Fruit fly (Drosophila melanogaster) whole organism, embryonic: ENCODE data around the gene CG33511.

ENCODE experiments used
- B-H2 ChIP-seq: fragments of 200-800 bp; sonication (Bioruptor generic); optimal IDR thresholded peaks from 2 replicates; lab custom pipeline; 2018; ENCODE audit warnings: missing biosample characterization, mild to moderate bottlenecking, missing genetic modification characterization
- Blimp-1 ChIP-seq: fragments of 200-800 bp; sonication (Bioruptor generic); optimal IDR thresholded peaks from 3 replicates; lab custom pipeline; 2018; ENCODE audit warnings: missing biosample characterization, missing genetic modification characterization, mild to moderate bottlenecking, moderate library complexity, missing genetic modification reagents
- CG1024 ChIP-seq: fragments of 200-800 bp; sonication (Bioruptor generic); IDR thresholded peaks from 2 replicates; pipeline ENCODE4 v1.3.6; 2022; ENCODE audit warnings: missing biosample characterization, missing genetic modification characterization
- CG10267 ChIP-seq: fragments of 200-800 bp; sonication (Bioruptor generic); optimal IDR thresholded peaks from 2 replicates; lab custom pipeline; 2018; ENCODE audit warnings: missing biosample characterization, mild to moderate bottlenecking, missing genetic modification characterization, moderate library complexity
- CG10979 ChIP-seq: fragments of 200-800 bp; sonication (Bioruptor generic); optimal IDR thresholded peaks from 2 replicates; lab custom pipeline; 2018; ENCODE audit warnings: missing biosample characterization, mild to moderate bottlenecking, missing genetic modification characterization, moderate library complexity
- CG11093 ChIP-seq: fragments of 200-800 bp; sonication (Bioruptor generic); IDR thresholded peaks from 3 replicates; pipeline ENCODE4 v1.3.6; 2022; ENCODE audit warnings: missing biosample characterization, missing genetic modification characterization
- CG11247 ChIP-seq: fragments of 200-800 bp; sonication (Bioruptor generic); IDR thresholded peaks from 2 replicates; pipeline ENCODE4 v1.3.6; 2022; ENCODE audit warnings: missing biosample characterization, missing genetic modification characterization
- CG11398 ChIP-seq: fragments of 200-800 bp; sonication (Bioruptor generic); optimal IDR thresholded peaks from 2 replicates; lab custom pipeline; 2016; ENCODE audit warnings: missing biosample characterization, missing genetic modification characterization
- CG11696 ChIP-seq: fragments of 200-800 bp; sonication (Bioruptor generic); IDR thresholded peaks from 2 replicates; pipeline ENCODE4 v1.3.6; 2022; ENCODE audit warnings: missing biosample characterization, missing genetic modification characterization
- CG1233 ChIP-seq: fragments of 200-800 bp; sonication (Bioruptor generic); optimal IDR thresholded peaks from 4 replicates; lab custom pipeline; 2018; ENCODE audit warnings: missing biosample characterization, mild to moderate bottlenecking, missing genetic modification characterization
- CG12659 ChIP-seq: fragments of 200-800 bp; sonication (Bioruptor generic); optimal IDR thresholded peaks from 3 replicates; lab custom pipeline; 2017; ENCODE audit warnings: mild to moderate bottlenecking, missing biosample characterization, missing genetic modification reagents, missing genetic modification characterization
- CG13775 ChIP-seq: fragments of 200-800 bp; sonication (Bioruptor generic); optimal IDR thresholded peaks from 3 replicates; lab custom pipeline; 2017; ENCODE audit warnings: missing biosample characterization, mild to moderate bottlenecking, missing genetic modification characterization
- CG14667 ChIP-seq: fragments of 200-800 bp; sonication (Bioruptor generic); IDR thresholded peaks from 2 replicates; pipeline ENCODE4 v1.3.6; 2022; ENCODE audit warnings: missing biosample characterization, missing genetic modification characterization
- CG15514 ChIP-seq: fragments of 200-800 bp; sonication (Bioruptor generic); optimal IDR thresholded peaks from 3 replicates; lab custom pipeline; 2017; ENCODE audit warnings: missing biosample characterization, missing genetic modification characterization, mild to moderate bottlenecking, moderate library complexity, missing genetic modification reagents
- CG1792 ChIP-seq: fragments of 200-800 bp; sonication (Bioruptor generic); optimal IDR thresholded peaks from 2 replicates; lab custom pipeline; 2016; ENCODE audit warnings: missing biosample characterization, missing genetic modification characterization
- CG2202 ChIP-seq: fragments of 200-800 bp; sonication (Bioruptor generic); optimal IDR thresholded peaks from 2 replicates; lab custom pipeline; 2018; ENCODE audit warnings: missing biosample characterization, mild to moderate bottlenecking, missing genetic modification characterization
- CG2889 ChIP-seq: fragments of 200-800 bp; sonication (Bioruptor generic); IDR thresholded peaks from 3 replicates; pipeline ENCODE4 v1.3.6; 2022; ENCODE audit warnings: missing biosample characterization, missing genetic modification characterization
- CG3407 ChIP-seq: fragments of 200-800 bp; sonication (Bioruptor generic); optimal IDR thresholded peaks from 2 replicates; lab custom pipeline; 2018; ENCODE audit warnings: missing biosample characterization, mild to moderate bottlenecking, missing genetic modification characterization
- CG4424 ChIP-seq: fragments of 200-800 bp; sonication (Bioruptor generic); optimal IDR thresholded peaks from 3 replicates; lab custom pipeline; 2016; ENCODE audit warnings: missing biosample characterization, missing genetic modification characterization
- CG8359 ChIP-seq: fragments of 200-800 bp; sonication (Bioruptor generic); optimal IDR thresholded peaks from 2 replicates; lab custom pipeline; 2017; ENCODE audit warnings: missing biosample characterization, mild to moderate bottlenecking, missing genetic modification characterization, borderline replicate concordance
- CG8924 ChIP-seq: fragments of 200-800 bp; optimal IDR thresholded peaks from 3 replicates; lab custom pipeline; 2019; ENCODE audit warnings: missing biosample characterization, mild to moderate bottlenecking, missing genetic modification characterization, moderate library complexity
- CG9215 ChIP-seq: fragments of 200-800 bp; sonication (Bioruptor generic); IDR thresholded peaks from 2 replicates; pipeline ENCODE4 v1.3.6; 2022; ENCODE audit warnings: missing biosample characterization, missing genetic modification characterization
- CG9727 ChIP-seq: fragments of 200-800 bp; sonication (Bioruptor generic); optimal IDR thresholded peaks from 3 replicates; lab custom pipeline; 2017; ENCODE audit warnings: missing biosample characterization, mild to moderate bottlenecking, missing genetic modification characterization
- CoRest ChIP-seq: fragments of 200-800 bp; sonication (Bioruptor generic); optimal IDR thresholded peaks from 3 replicates; lab custom pipeline; 2018; ENCODE audit warnings: missing biosample characterization, mild to moderate bottlenecking, missing genetic modification characterization, moderate library complexity
- Dip2 ChIP-seq: fragments of 200-800 bp; sonication (Bioruptor generic); IDR thresholded peaks from 2 replicates; pipeline ENCODE4 v1.3.6; 2022; ENCODE audit warnings: missing biosample characterization, missing genetic modification characterization
- Doc3 ChIP-seq: fragments of 200-800 bp; sonication (Bioruptor generic); IDR thresholded peaks from 3 replicates; pipeline ENCODE4 v1.3.6; 2022; ENCODE audit warnings: missing biosample characterization, missing genetic modification characterization; ENCODE audit not compliant: partially characterized antibody
- ERR ChIP-seq: fragments of 200-800 bp; sonication (Bioruptor generic); optimal IDR thresholded peaks from 2 replicates; lab custom pipeline; 2016; ENCODE audit warnings: missing biosample characterization, missing genetic modification characterization
- Gug ChIP-seq: fragments of 200-800 bp; sonication (Bioruptor generic); IDR thresholded peaks from 4 replicates; pipeline ENCODE4 v1.3.6; 2022; ENCODE audit warnings: missing biosample characterization, missing genetic modification characterization
- Max ChIP-seq: fragments of 200-800 bp; sonication (Bioruptor generic); optimal IDR thresholded peaks from 2 replicates; lab custom pipeline; 2016; ENCODE audit warnings: missing biosample characterization, mild to moderate bottlenecking, missing genetic modification characterization
- NFAT ChIP-seq: fragments of 200-800 bp; sonication (Bioruptor generic); IDR thresholded peaks from 2 replicates; pipeline ENCODE4 v1.3.6; 2022; ENCODE audit warnings: missing biosample characterization, missing genetic modification characterization
- Spps ChIP-seq: fragments of 200-800 bp; sonication (Bioruptor generic); optimal IDR thresholded peaks from 2 replicates; lab custom pipeline; 2018; ENCODE audit warnings: missing biosample characterization, mild to moderate bottlenecking, missing genetic modification characterization
- Sry-δ ChIP-seq: fragments of 200-800 bp; sonication (Bioruptor generic); optimal IDR thresholded peaks from 2 replicates; lab custom pipeline; 2016; ENCODE audit warnings: missing biosample characterization, missing genetic modification characterization
- Trl ChIP-seq, 3 experiments: fragments of >200 bp in 2 of 3; fragments of 200-800 bp in 1 of 3; sonication (Bioruptor generic) in 1 of 3; optimal IDR thresholded peaks; 2 replicates in 1 of 3; 3 replicates in 2 of 3; lab custom pipeline; 2016 to 2017; ENCODE audit warnings: missing biosample characterization in 1 of 3, missing genetic modification characterization in 1 of 3
- abd-A ChIP-seq: fragments of 200-800 bp; sonication (Bioruptor generic); optimal IDR thresholded peaks from 3 replicates; lab custom pipeline; 2019; ENCODE audit warnings: missing biosample characterization, mild to moderate bottlenecking, missing genetic modification characterization, moderate library complexity
- ara ChIP-seq: fragments of 200-800 bp; sonication (Bioruptor generic); IDR thresholded peaks from 2 replicates; pipeline ENCODE4 v1.3.6; 2022; ENCODE audit warnings: missing biosample characterization, missing genetic modification characterization
- crc ChIP-seq: fragments of 200-800 bp; sonication (Bioruptor generic); optimal IDR thresholded peaks from 2 replicates; lab custom pipeline; 2016; ENCODE audit warnings: missing biosample characterization, missing genetic modification characterization
- dimm ChIP-seq: fragments of 200-800 bp; sonication (Bioruptor generic); IDR thresholded peaks from 2 replicates; pipeline ENCODE4 v1.3.6; 2022; ENCODE audit warnings: missing biosample characterization, missing genetic modification characterization
- emc ChIP-seq: fragments of 200-800 bp; sonication (Bioruptor generic); optimal IDR thresholded peaks from 2 replicates; lab custom pipeline; 2016; ENCODE audit warnings: missing biosample characterization, missing genetic modification characterization
- exex ChIP-seq: fragments of 200-800 bp; sonication (Bioruptor generic); optimal IDR thresholded peaks from 4 replicates; lab custom pipeline; 2018; ENCODE audit warnings: missing biosample characterization, mild to moderate bottlenecking, missing genetic modification characterization, moderate library complexity
- gro ChIP-seq: fragments of 200-800 bp; sonication (Bioruptor generic); optimal IDR thresholded peaks from 2 replicates; lab custom pipeline; 2016; ENCODE audit warnings: missing biosample characterization, missing genetic modification characterization
- gsb-n ChIP-seq: fragments of 200-800 bp; sonication (Bioruptor generic); optimal IDR thresholded peaks from 3 replicates; lab custom pipeline; 2018; ENCODE audit warnings: missing biosample characterization, mild to moderate bottlenecking, missing genetic modification characterization
- jumu ChIP-seq: fragments of 200-800 bp; sonication (Bioruptor generic); optimal IDR thresholded peaks from 3 replicates; lab custom pipeline; 2016; ENCODE audit warnings: missing biosample characterization, missing genetic modification characterization
- klu ChIP-seq: fragments of 200-800 bp; sonication (Bioruptor generic); IDR thresholded peaks from 2 replicates; pipeline ENCODE4 v1.3.6; 2022; ENCODE audit warnings: missing biosample characterization, missing genetic modification characterization
- nau ChIP-seq: fragments of 200-800 bp; sonication (Bioruptor generic); optimal IDR thresholded peaks from 3 replicates; lab custom pipeline; 2017; ENCODE audit warnings: missing biosample characterization, mild to moderate bottlenecking, missing genetic modification characterization, missing genetic modification reagents
- oc ChIP-seq: fragments of 200-800 bp; sonication (Bioruptor generic); optimal IDR thresholded peaks from 2 replicates; lab custom pipeline; 2018; ENCODE audit warnings: missing biosample characterization, mild to moderate bottlenecking, missing genetic modification characterization, moderate library complexity
- p53 ChIP-seq: fragments of 200-800 bp; sonication (Bioruptor generic); optimal IDR thresholded peaks from 2 replicates; lab custom pipeline; 2016; ENCODE audit warnings: missing biosample characterization, missing genetic modification characterization
- pan ChIP-seq, 4 experiments: fragments of >200 bp in 3 of 4; fragments of 200-800 bp in 1 of 4; sonication (Bioruptor generic) in 1 of 4; optimal IDR thresholded peaks in 3 of 4; IDR thresholded peaks in 1 of 4; 2 replicates each; pipeline versions ENCODE4 v1.3.6 to Lab custom; 2017 to 2022; ENCODE audit warnings: missing biosample characterization in 2 of 4, missing genetic modification characterization in 2 of 4, mixed read lengths in 1 of 4
- sens ChIP-seq: fragments of 200-800 bp; sonication (Bioruptor generic); peaks from one replicate; lab custom pipeline; 2016; ENCODE audit warnings: missing biosample characterization, missing genetic modification characterization
- slbo ChIP-seq: fragments of 200-800 bp; sonication (Bioruptor generic); IDR thresholded peaks from 2 replicates; pipeline ENCODE4 v1.3.6; 2022; ENCODE audit warnings: missing biosample characterization, missing genetic modification characterization

Gene CG33511

DNA sequence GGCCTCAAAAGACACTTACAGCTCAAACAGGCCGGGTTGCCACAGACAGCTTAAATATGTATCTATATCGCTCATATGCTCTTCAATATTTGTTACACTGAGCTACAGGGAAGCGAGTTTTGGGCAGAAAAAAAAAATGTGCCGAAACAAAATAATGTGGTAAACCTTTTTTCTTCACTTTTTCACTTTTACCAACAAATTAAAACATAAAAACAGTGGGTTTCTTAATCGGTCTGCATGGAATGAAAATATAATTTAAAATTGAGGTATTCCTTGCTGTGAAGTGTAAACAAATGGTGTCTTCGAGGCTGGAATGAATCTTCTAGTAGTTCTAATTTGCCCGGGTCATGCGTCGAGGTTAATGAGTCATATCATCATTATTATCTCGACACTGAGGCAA lies 43.6 kb downstream of the CG33511 start (continued):
- TF ChIP-seq CG1024 (GFP tag; lab: Robert Waterston, UW) (peak; percentile 21; the same call in 1 of the 2 replicates), CG3407 (GFP tag; lab: Kevin White, UChicago) (peak; percentile 33), CG1792 (GFP tag; lab: Kevin White, UChicago) (peak; percentile 37), Blimp-1 (peak; percentile 78), CG11093 (GFP tag; lab: Robert Waterston, UW) (peak; percentile 38; the same call in 1 of the 3 replicates), Dip2 (GFP tag; lab: Robert Waterston, UW) (no peak), CG2202 (peak; percentile 39), CG4424 (GFP tag; lab: Kevin White, UChicago) (peak; percentile 63), CG10979 (tag; lab: Kevin White, UChicago) (peak; percentile 69), CG11247 (0 out of 2 replicates have a peak, but pooled peaks have one; percentile 26), crc (GFP tag; lab: Kevin White, UChicago) (peak; percentile 51), CoRest (tag; lab: Kevin White, UChicago) (peak; percentile 68), CG2889 (GFP tag; lab: Robert Waterston, UW) (peak; percentile 78), CG10267 (peak; percentile 62), Max (peak; percentile 21), dimm (GFP tag; lab: Robert Waterston, UW) (no peak), gsb-n (tag; lab: Kevin White, UChicago) (peak; percentile 48), ERR (GFP tag; lab: Kevin White, UChicago) (peak; percentile 46), p53 (GFP tag; lab: Kevin White, UChicago) (no peak), jumu (GFP tag; lab: Kevin White, UChicago) (peak; percentile 58), Doc3 (no peak), klu (GFP tag; lab: Robert Waterston, UW) (0 out of 2 replicates have a peak, but pooled peaks have one; percentile 25), CG15514 (peak; percentile 49), CG12659 (GFP tag; lab: Kevin White, UChicago) (peak; percentile 42), sens (GFP tag; lab: Kevin White, UChicago) (peak; percentile 92), CG1233 (GFP tag; lab: Kevin White, UChicago) (peak; percentile 53), Sry-δ (GFP tag; lab: Kevin White, UChicago) (peak; percentile 18), gro (GFP tag; lab: Kevin White, UChicago) (peak; percentile 51), pan (optimal IDR thresholded peaks at IDR 0.05; lab: Kevin White, UChicago) (no peak), pan (GFP tag; optimal IDR thresholded peaks at IDR 0.05 in 1 of 2, IDR thresholded peaks at IDR 0.05 in 1 of 2) (peak in 1 of 2 experiments; percentile 70), CG9727 (GFP tag; lab: Kevin White, UChicago) (peak; percentile 59), nau (GFP tag; lab: Kevin White, UChicago) (peak; percentile 11), CG13775 (GFP tag; lab: Kevin White, UChicago) (peak; percentile 41), B-H2 (GFP tag; lab: Kevin White, UChicago) (no peak), ara (GFP tag; lab: Robert Waterston, UW) (peak; percentile 76), Spps (tag; lab: Kevin White, UChicago) (peak; percentile 45), CG11398 (GFP tag; lab: Kevin White, UChicago) (peak; percentile 33), exex (no peak), Gug (GFP tag; lab: Robert Waterston, UW) (peak; percentile 46; the same call in 2 of the 4 replicates), CG8924 (tag; lab: Kevin White, UChicago) (peak; percentile 25), slbo (peak; percentile 75), CG8359 (GFP tag; lab: Kevin White, UChicago) (peak; percentile 25), CG11696 (GFP tag; lab: Robert Waterston, UW) (peak; percentile 30; the same call in 1 of the 2 replicates), CG9215 (GFP tag; lab: Robert Waterston, UW) (0 out of 2 replicates have a peak, but pooled peaks have one; percentile 8), abd-A (tag; lab: Kevin White, UChicago) (no peak), emc (GFP tag; lab: Kevin White, UChicago) (no peak), CG14667 (GFP tag; lab: Robert Waterston, UW) (peak; percentile 55; the same call in 1 of the 2 replicates), NFAT (GFP tag; lab: Robert Waterston, UW) (no peak), oc (tag; lab: Kevin White, UChicago) (peak; percentile 52), Trl (optimal IDR thresholded peaks at IDR 0.05; lab: Kevin White, UChicago) (no peak), Trl (GFP tag; optimal IDR thresholded peaks at IDR 0.05; lab: Kevin White, UChicago) (peak; percentile 49)
